Worm (Caenorhabditis elegans): Measurements from ENCODE around the gene best-18.

best-18 gene

DNA sequence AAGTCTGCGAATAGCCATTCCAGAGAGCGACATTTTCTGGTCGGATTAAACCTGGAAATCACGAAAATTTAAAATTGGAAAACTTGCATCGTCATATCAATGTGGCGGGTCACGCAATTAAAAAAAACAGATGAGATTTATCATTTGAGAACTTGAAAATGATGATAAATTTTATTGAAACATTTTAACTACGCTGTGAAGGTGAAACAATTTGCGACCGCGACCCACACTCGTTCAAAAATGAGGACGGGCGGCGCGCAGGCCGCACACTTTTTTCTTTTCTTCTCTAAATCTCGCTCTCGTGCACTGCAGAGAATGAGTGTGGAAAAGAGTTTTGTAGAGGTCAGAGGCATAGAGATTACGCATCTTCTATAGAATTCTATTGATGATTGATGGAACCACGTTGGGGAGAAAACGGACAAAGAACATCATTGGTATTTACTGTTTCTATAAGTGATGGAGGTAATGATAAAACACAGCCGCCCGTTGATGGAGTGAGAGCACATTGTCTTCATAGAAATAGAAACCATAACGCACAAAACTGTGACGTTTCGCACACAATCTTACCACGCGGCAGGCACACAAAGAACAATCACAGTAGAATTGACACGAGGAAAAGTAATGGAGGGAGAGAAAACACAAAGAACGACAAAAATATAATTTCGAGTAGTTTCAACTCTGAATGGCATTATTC, 4.5 kb downstream of the best-18 start, which contains the start of gene cts-1 (continued):
- TF ChIP-seq mab-9 (GFP tag; IDR thresholded peaks at IDR 0.05) (no peak), unc-30 (tag; optimal IDR thresholded peaks at IDR 0.05) (no peak), lin-35 (GFP tag; optimal IDR thresholded peaks at IDR 0.05) (peak; percentile 69 to 82), nhr-77 (tag; optimal IDR thresholded peaks at IDR 0.05) (peak; percentile 86), nhr-85 (tag) (peak; percentile 94), vab-15 (tag; optimal IDR thresholded peaks at IDR 0.05) (no peak), C34B4.2 (tag; optimal IDR thresholded peaks at IDR 0.05) (peak; percentile 84), nhr-47 (tag; optimal IDR thresholded peaks at IDR 0.05) (peak; percentile 76), nhr-11 (tag; optimal IDR thresholded peaks at IDR 0.05) (peak; percentile 10), skn-1 (tag; optimal IDR thresholded peaks at IDR 0.05) (peak; percentile 75), aly-2 (tag; optimal IDR thresholded peaks at IDR 0.05) (peak; percentile 12), ceh-63 (GFP tag; optimal IDR thresholded peaks at IDR 0.05) (no peak), ceh-90 (tag; optimal IDR thresholded peaks at IDR 0.05) (no peak), nhr-19 (GFP tag; conservative IDR thresholded peaks at IDR 0.05) (no peak), tbx-2 (tag; optimal IDR thresholded peaks at IDR 0.05) (peak; percentile 74), elt-2 (tag; optimal IDR thresholded peaks at IDR 0.05) (peak; percentile 82), efl-1 (optimal IDR thresholded peaks at IDR 0.05) (peak; percentile 72 to 73), efl-1 (GFP tag; optimal IDR thresholded peaks at IDR 0.05 in 1 of 2) (peak; percentile 50 to 93), lin-15B (tag; optimal IDR thresholded peaks at IDR 0.05) (peak; percentile 67), isw-1 (GFP tag; IDR thresholded peaks at IDR 0.05) (no peak), lin-14 (GFP tag; optimal IDR thresholded peaks at IDR 0.05) (peak; percentile 97), F16B12.6 (tag; optimal IDR thresholded peaks at IDR 0.05) (peak; percentile 43), unc-62 (GFP tag; optimal IDR thresholded peaks at IDR 0.05) (no peak), ama-1 (optimal IDR thresholded peaks at IDR 0.05) (no peak), hpl-2 (GFP tag; optimal IDR thresholded peaks at IDR 0.05) (peak; percentile 77), C16A3.4 (tag; optimal IDR thresholded peaks at IDR 0.05) (peak; percentile 65), ztf-11 (tag; optimal IDR thresholded peaks at IDR 0.05) (no peak), pqm-1 (tag; optimal IDR thresholded peaks at IDR 0.05) (no peak), unc-86 (tag; optimal IDR thresholded peaks at IDR 0.05) (no peak), sup-37 (GFP tag; optimal IDR thresholded peaks at IDR 0.05) (no peak), lin-39 (tag; optimal IDR thresholded peaks at IDR 0.05) (no peak), jun-1 (tag; optimal IDR thresholded peaks at IDR 0.05) (no peak), nhr-237 (tag; optimal IDR thresholded peaks at IDR 0.05) (peak; percentile 12), hlh-4 (tag; optimal IDR thresholded peaks at IDR 0.05) (no peak), zag-1 (tag; optimal IDR thresholded peaks at IDR 0.05) (no peak), elt-3 (tag; optimal IDR thresholded peaks at IDR 0.05) (peak in 5 of 6 experiments; percentile 18 to 68 (median 66)), ceh-82 (tag; optimal IDR thresholded peaks at IDR 0.05) (peak in 2 of 3 experiments; percentile 35 to 83), lsy-2 (tag; optimal IDR thresholded peaks at IDR 0.05) (peak; percentile 78 to 95), sptf-1 (tag; optimal IDR thresholded peaks at IDR 0.05) (no peak), snpc-4 (tag; optimal IDR thresholded peaks at IDR 0.05) (peak; percentile 30), nhr-76 (tag; optimal IDR thresholded peaks at IDR 0.05) (peak; percentile 30), ces-1 (GFP tag; optimal IDR thresholded peaks at IDR 0.05) (no peak), aha-1 (tag; optimal IDR thresholded peaks at IDR 0.05) (peak; percentile 21), egl-27 (tag; optimal IDR thresholded peaks at IDR 0.05) (peak in 1 of 2 experiments; percentile 24), dpl-1 (GFP tag; optimal IDR thresholded peaks at IDR 0.05) (peak; percentile 41 to 60 (median 53))

All from whole organism, L1 larva.